Worm (Caenorhabditis elegans) whole organism, L4 larva: ENCODE data around the gene F49C5.16.
A peak's percentile ranks its signal among the peaks of the same experiment; 100 is the strongest.

ENCODE experiments used
- F44E2.7 ChIP-seq: fragments of 200-800 bp; sonication (Bioruptor generic); IDR thresholded peaks from 2 replicates; pipeline ENCODE4 v2.1.2; 2022; ENCODE audit warnings: missing genetic modification characterization, missing compliant biosample characterization
- T26A8.4 ChIP-seq: fragments of 200-800 bp; sonication (Bioruptor generic); IDR thresholded peaks from 2 replicates; pipeline ENCODE4 v1.3.6; 2022; ENCODE audit warnings: missing genetic modification characterization, missing compliant biosample characterization
- Y48G9A.11 ChIP-seq: fragments of 200-800 bp; sonication (Bioruptor generic); IDR thresholded peaks from 2 replicates; pipeline ENCODE4 v1.3.6; 2022; ENCODE audit warnings: missing genetic modification reagents, missing genetic modification characterization, missing compliant biosample characterization
- attf-4 ChIP-seq: sonication (generic microtip); optimal IDR thresholded peaks from 3 replicates; lab custom pipeline; 2017; ENCODE audit warnings: missing biosample characterization, missing genetic modification characterization
- ceh-44 ChIP-seq: fragments of 200-800 bp; sonication (Bioruptor generic); IDR thresholded peaks from 2 replicates; pipeline ENCODE4 v1.3.6; 2022; ENCODE audit warnings: missing genetic modification reagents, missing genetic modification characterization, missing compliant biosample characterization
- dmd-6 ChIP-seq: fragments of 200-800 bp; sonication (Bioruptor generic); IDR thresholded peaks from 2 replicates; pipeline ENCODE4 v1.3.6; 2022; ENCODE audit warnings: missing genetic modification reagents, missing genetic modification characterization, missing compliant biosample characterization
- dve-1 ChIP-seq: sonication (generic microtip); optimal IDR thresholded peaks from 2 replicates; lab custom pipeline; 2017; ENCODE audit warnings: antibody characterized with exemption, mild to moderate bottlenecking, missing genetic modification characterization, missing compliant biosample characterization; ENCODE audit not compliant: insufficient read depth
- gei-8 ChIP-seq: fragments of 200-800 bp; sonication (Bioruptor generic); optimal IDR thresholded peaks from 2 replicates; lab custom pipeline; 2018; ENCODE audit warnings: mild to moderate bottlenecking, missing genetic modification characterization, missing compliant biosample characterization
- hlh-11 ChIP-seq: fragments of 200-800 bp; sonication (Bioruptor generic); optimal IDR thresholded peaks from 2 replicates; lab custom pipeline; 2018; ENCODE audit warnings: mild to moderate bottlenecking, missing genetic modification characterization, missing compliant biosample characterization
- lin-1 ChIP-seq: fragments of 200-800 bp; sonication (Bioruptor generic); IDR thresholded peaks from 2 replicates; pipeline ENCODE4 v1.3.6; 2022; ENCODE audit warnings: missing genetic modification reagents, missing genetic modification characterization, missing compliant biosample characterization
- lin-13 ChIP-seq: fragments of 150-350 bp; optimal IDR thresholded peaks from 2 replicates; lab custom pipeline; 2014; ENCODE audit warnings: missing biosample characterization, missing genetic modification reagents, missing genetic modification characterization
- lir-3 ChIP-seq: sonication (generic microtip); optimal IDR thresholded peaks from 2 replicates; lab custom pipeline; 2016; ENCODE audit warnings: mild to moderate bottlenecking, missing genetic modification characterization, missing compliant biosample characterization
- madf-9 ChIP-seq: fragments of 200-800 bp; sonication (Bioruptor generic); conservative IDR thresholded peaks from 2 replicates; pipeline ENCODE4 v1.3.6; 2022; ENCODE audit warnings: missing genetic modification reagents, missing genetic modification characterization, missing compliant biosample characterization
- mdt-29 ChIP-seq: fragments of 200-800 bp; sonication (Bioruptor generic); IDR thresholded peaks from 2 replicates; pipeline ENCODE4 v1.3.6; 2022; ENCODE audit warnings: missing genetic modification reagents, missing genetic modification characterization, missing compliant biosample characterization
- nhr-11 ChIP-seq: fragments of 150-350 bp; optimal IDR thresholded peaks from 2 replicates; lab custom pipeline; 2014; ENCODE audit warnings: missing biosample characterization, missing genetic modification characterization
- nhr-28 ChIP-seq: fragments of 150-350 bp; optimal IDR thresholded peaks from 2 replicates; lab custom pipeline; 2014; ENCODE audit warnings: missing biosample characterization, missing genetic modification characterization
- nhr-48 ChIP-seq: sonication (generic microtip); optimal IDR thresholded peaks from 2 replicates; lab custom pipeline; 2016; ENCODE audit warnings: mild to moderate bottlenecking, missing genetic modification characterization, missing compliant biosample characterization
- nhr-6 ChIP-seq: fragments of 150-350 bp; optimal IDR thresholded peaks from 2 replicates; lab custom pipeline; 2014; ENCODE audit warnings: missing biosample characterization, missing genetic modification characterization
- nhr-77 ChIP-seq: fragments of 150-350 bp; optimal IDR thresholded peaks from 2 replicates; lab custom pipeline; 2014; ENCODE audit warnings: missing biosample characterization, missing genetic modification characterization
- pqm-1 ChIP-seq: sonication (generic microtip); optimal IDR thresholded peaks from 2 replicates; lab custom pipeline; 2017; ENCODE audit warnings: missing biosample characterization, missing genetic modification characterization
- rbr-2 ChIP-seq: sonication (generic microtip); optimal IDR thresholded peaks from 2 replicates; lab custom pipeline; 2016; ENCODE audit warnings: missing genotype, missing genetic modification characterization, missing compliant biosample characterization
- saeg-2 ChIP-seq: fragments of 200-800 bp; sonication (Bioruptor generic); IDR thresholded peaks from 2 replicates; pipeline ENCODE4 v1.3.6; 2022; ENCODE audit warnings: missing genetic modification reagents, missing genetic modification characterization, missing compliant biosample characterization
- sdz-12 ChIP-seq: fragments of 200-800 bp; sonication (Bioruptor generic); optimal IDR thresholded peaks from 2 replicates; lab custom pipeline; 2018; ENCODE audit warnings: mild to moderate bottlenecking, missing genetic modification characterization, missing compliant biosample characterization
- unc-130 ChIP-seq: sonication (generic microtip); optimal IDR thresholded peaks from 2 replicates; lab custom pipeline; 2016; ENCODE audit warnings: missing genetic modification reagents, missing genetic modification characterization, missing compliant biosample characterization
- unc-62 ChIP-seq, 3 experiments: fragments of 150-350 bp in 1 of 3; sonication (generic microtip); optimal IDR thresholded peaks in 2 of 3; peaks in 1 of 3; 1 replicate in 1 of 3; 2 replicates in 2 of 3; lab custom pipeline; 2014 to 2017; ENCODE audit warnings: missing biosample characterization in 3 of 3, missing genetic modification characterization in 3 of 3, missing genetic modification reagents in 3 of 3, missing genotype in 1 of 3
- zfp-3 ChIP-seq: fragments of 200-800 bp; sonication (Bioruptor generic); conservative IDR thresholded peaks from 2 replicates; pipeline ENCODE4 v1.3.6; 2022; ENCODE audit warnings: missing genetic modification reagents, missing genetic modification characterization, missing compliant biosample characterization
- ztf-11 ChIP-seq: fragments of 150-350 bp; optimal IDR thresholded peaks from 2 replicates; lab custom pipeline; 2014; ENCODE audit warnings: missing biosample characterization, missing genetic modification characterization
- ztf-7 ChIP-seq: fragments of 150-350 bp; optimal IDR thresholded peaks from 2 replicates; lab custom pipeline; 2014; ENCODE audit warnings: missing biosample characterization, missing genetic modification characterization

F49C5.16 gene

DNA sequence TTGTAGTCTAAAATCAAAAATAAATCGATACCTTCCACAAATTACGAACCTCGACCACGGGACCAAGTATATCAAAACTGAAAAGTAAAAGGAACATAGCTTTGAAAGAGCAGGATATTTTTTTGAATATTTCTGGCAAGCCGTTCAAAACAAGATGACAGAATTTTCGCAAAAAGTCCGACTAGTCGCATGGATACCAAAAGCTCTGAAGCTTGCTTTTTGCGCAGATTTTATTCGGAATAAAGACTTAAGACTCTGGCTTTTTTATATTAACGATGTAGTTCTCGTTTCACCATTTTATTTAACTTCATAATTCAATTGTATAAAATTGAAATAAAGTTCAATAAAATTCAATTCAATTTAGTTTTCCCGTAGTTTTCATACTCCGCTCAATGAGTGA lies 25.9 kb downstream of the F49C5.16 start, which contains the start of gene Y38E10A.2:
TSS of gene Y38E10A.2 (minus strand) at position 101 of the 400 bp plus-strand sequence.
- no peak for TF ChIP-seq ceh-44 (GFP tag; lab: Robert Waterston, UW)
- no peak for TF ChIP-seq attf-4 (tag; lab: Kevin White, UChicago)
- no peak for TF ChIP-seq T26A8.4 (GFP tag; lab: Robert Waterston, UW)
- TF ChIP-seq hlh-11 (tag; lab: Kevin White, UChicago) = no peak
- TF ChIP-seq nhr-11 (tag; lab: Kevin White, UChicago) = no peak
- TF ChIP-seq F44E2.7 (GFP tag; lab: Robert Waterston, UW) = no peak
- TF ChIP-seq nhr-48 (tag; lab: Kevin White, UChicago) = no peak
- no peak for TF ChIP-seq unc-130
- no peak for TF ChIP-seq nhr-6
- TF ChIP-seq Y48G9A.11 (GFP tag; lab: Robert Waterston, UW) = no peak
- no peak for TF ChIP-seq lin-1
- no peak for TF ChIP-seq nhr-77 (tag; lab: Kevin White, UChicago)
- TF ChIP-seq ztf-7 (tag; lab: Kevin White, UChicago) = no peak
- no peak for TF ChIP-seq zfp-3 (GFP tag; lab: Robert Waterston, UW)
- no peak for TF ChIP-seq rbr-2 (tag; lab: Kevin White, UChicago)
- no peak for TF ChIP-seq ztf-11

DNA sequence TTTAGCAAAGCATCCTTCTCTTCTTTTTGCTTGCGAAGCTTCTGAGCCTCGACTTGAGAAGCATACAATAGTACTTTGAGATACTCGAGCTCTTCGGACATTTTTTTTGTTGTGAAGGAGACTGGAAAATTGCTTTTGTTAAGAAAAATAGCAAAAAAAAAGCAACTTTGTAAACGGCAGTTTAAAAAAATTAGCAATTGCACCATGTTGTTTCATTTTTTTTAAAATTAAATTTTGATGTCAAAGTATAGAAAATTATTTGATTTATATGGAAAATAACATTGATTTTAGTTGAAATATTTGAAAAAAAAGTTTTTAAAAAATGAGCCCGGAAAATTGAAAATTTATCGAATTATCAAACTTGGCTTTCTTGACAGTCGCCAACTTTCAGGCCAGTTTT lies 27.0 kb downstream of the F49C5.16 start, which contains the start of gene Y38E10A.3:
TSS of gene Y38E10A.3 (minus strand) at position 101 of the 400 bp plus-strand sequence.
- no peak for TF ChIP-seq ceh-44 (GFP tag; lab: Robert Waterston, UW)
- TF ChIP-seq F44E2.7 (GFP tag; lab: Robert Waterston, UW) = no peak
- TF ChIP-seq gei-8 = no peak
- TF ChIP-seq sdz-12 (GFP tag; lab: Kevin White, UChicago) = no peak
- TF ChIP-seq attf-4 (tag; lab: Kevin White, UChicago) = no peak
- no peak for TF ChIP-seq lir-3 (tag; lab: Kevin White, UChicago)
- no peak for TF ChIP-seq hlh-11 (tag; lab: Kevin White, UChicago)
- TF ChIP-seq madf-9 (GFP tag; lab: Robert Waterston, UW) = no peak

DNA sequence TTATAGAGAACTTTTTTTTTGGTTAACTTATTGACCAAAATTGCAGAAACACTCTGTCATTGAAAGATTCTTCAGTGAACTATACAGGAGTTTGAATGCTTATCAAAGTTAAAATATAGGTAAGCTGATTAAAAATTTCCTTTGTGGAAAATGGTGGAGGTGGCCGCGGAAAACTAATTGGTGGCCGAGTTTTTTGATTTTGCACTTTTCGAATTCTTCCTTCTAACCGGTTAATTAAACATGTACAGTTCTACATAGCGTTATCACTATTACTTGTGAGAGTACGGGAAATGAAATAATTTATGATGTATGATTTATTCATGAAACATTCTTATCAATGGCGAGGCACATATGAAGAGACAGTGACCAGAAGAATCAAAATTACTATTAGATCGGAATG lies 30.1 kb downstream of the F49C5.16 start, which contains the start of gene clec-8:
TSS of gene clec-8 (minus strand) at position 308 of the 400 bp plus-strand sequence.
- no peak for TF ChIP-seq dve-1 (tag; lab: Kevin White, UChicago)
- no peak for TF ChIP-seq saeg-2 (GFP tag; lab: Robert Waterston, UW)
- TF ChIP-seq hlh-11 (tag; lab: Kevin White, UChicago) = peak; percentile 41
- TF ChIP-seq pqm-1 (tag; lab: Kevin White, UChicago) = peak; percentile 40
- peak; percentile 61 for TF ChIP-seq nhr-77 (tag; lab: Kevin White, UChicago)
- TF ChIP-seq nhr-28 (tag; lab: Kevin White, UChicago) = peak; percentile 55
- TF ChIP-seq mdt-29 (GFP tag; lab: Robert Waterston, UW) = no peak
- TF ChIP-seq dmd-6 (GFP tag; lab: Robert Waterston, UW) = peak; percentile 48; the same call in 1 of the 2 replicates

DNA sequence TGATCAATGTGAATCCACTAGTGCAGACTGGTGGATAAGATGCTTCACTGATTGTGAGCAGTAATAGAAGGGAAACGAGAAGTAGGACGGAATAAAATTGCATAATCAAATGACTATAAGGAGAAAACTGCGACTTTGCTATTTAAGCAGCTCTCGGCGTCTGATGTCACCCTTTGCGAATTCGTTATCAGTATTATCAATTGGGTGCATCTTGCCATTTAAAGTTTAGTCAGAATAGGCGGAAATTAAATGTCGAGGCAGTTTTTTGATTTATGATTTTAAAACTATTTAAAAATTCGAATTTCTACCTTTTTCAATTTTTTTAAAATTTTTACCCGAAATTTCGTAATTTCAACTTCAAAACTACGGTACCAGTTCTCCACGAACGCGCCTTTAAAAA lies 33.3 kb downstream of the F49C5.16 start, which contains the start of gene clec-4:
TSS of gene clec-4 (minus strand) at position 162 of the 400 bp plus-strand sequence.
- TF ChIP-seq pqm-1 (tag; lab: Kevin White, UChicago) (peak; percentile 75), nhr-6 (peak; percentile 63), dmd-6 (GFP tag; lab: Robert Waterston, UW) (peak; percentile 43), lin-13 (GFP tag; lab: Kevin White, UChicago) (no peak), unc-62 (GFP tag; optimal IDR thresholded peaks at IDR 0.05 in 1 of 2; lab: Kevin White, UChicago) (peak in 1 of 2 experiments; percentile 47), unc-62 (tag; optimal IDR thresholded peaks at IDR 0.05; lab: Kevin White, UChicago) (no peak)
- TF ChIP-seq, all 104 proteins: peak for 4
